Fruit fly (Drosophila melanogaster) whole organism, wandering third instar larva: ENCODE data around the gene lectin-21Ca.

Experiments
- Abd-B ChIP-seq: fragments of >200 bp; optimal IDR thresholded peaks from 2 replicates; lab custom pipeline; 2017; ENCODE audit warnings: missing biosample characterization, missing genetic modification characterization
- CG32264 ChIP-seq: fragments of 200-800 bp; sonication (Bioruptor generic); optimal IDR thresholded peaks from 2 replicates; lab custom pipeline; 2016; ENCODE audit warnings: missing biosample characterization, missing genetic modification characterization
- CG9705 ChIP-seq: fragments of 200-800 bp; sonication (Bioruptor generic); optimal IDR thresholded peaks from 2 replicates; lab custom pipeline; 2018; ENCODE audit warnings: missing biosample characterization, mild to moderate bottlenecking, missing genetic modification characterization
- CrebA ChIP-seq: fragments of 200-800 bp; sonication (Bioruptor generic); optimal IDR thresholded peaks from 2 replicates; lab custom pipeline; 2016; ENCODE audit warnings: missing biosample characterization, mild to moderate bottlenecking, missing genetic modification characterization, borderline replicate concordance
- Dfd ChIP-seq: fragments of >200 bp; optimal IDR thresholded peaks from 2 replicates; lab custom pipeline; 2017; ENCODE audit warnings: missing biosample characterization, missing genetic modification characterization
- Dif ChIP-seq: fragments of 200-275, 200-300 bp; sonication (Bioruptor generic); optimal IDR thresholded peaks from 2 replicates; lab custom pipeline; 2018; ENCODE audit warnings: missing biosample characterization, missing genetic modification characterization; ENCODE audit not compliant: partially characterized antibody
- GATAd ChIP-seq: sonication (Bioruptor generic); optimal IDR thresholded peaks from 2 replicates; lab custom pipeline; 2016; ENCODE audit warnings: missing biosample characterization, missing genetic modification characterization
- HLH106 ChIP-seq: fragments of 200-800 bp; optimal IDR thresholded peaks from 3 replicates; lab custom pipeline; 2019; ENCODE audit warnings: missing biosample characterization, mild to moderate bottlenecking, missing genetic modification characterization, moderate library complexity
- Hnf4 ChIP-seq: fragments of 200-800 bp; sonication (Bioruptor generic); optimal IDR thresholded peaks from 2 replicates; lab custom pipeline; 2016; ENCODE audit warnings: missing biosample characterization, mild to moderate bottlenecking, missing genetic modification characterization
- Hr78 ChIP-seq: fragments of >200 bp; optimal IDR thresholded peaks from 2 replicates; lab custom pipeline; 2017; ENCODE audit warnings: missing biosample characterization, missing genetic modification characterization
- Hr83 ChIP-seq: fragments of 200-300 bp; sonication (Bioruptor generic); optimal IDR thresholded peaks from 2 replicates; lab custom pipeline; 2016; ENCODE audit warnings: missing biosample characterization, mild to moderate bottlenecking, missing genetic modification characterization, moderate library complexity; ENCODE audit not compliant: poor library complexity, severe bottlenecking
- Jra ChIP-seq: sonication (Bioruptor generic); optimal IDR thresholded peaks from 2 replicates; lab custom pipeline; 2016; ENCODE audit warnings: missing biosample characterization, missing genetic modification characterization
- Mio ChIP-seq: sonication (Bioruptor generic); optimal IDR thresholded peaks from 2 replicates; lab custom pipeline; 2016; ENCODE audit warnings: missing biosample characterization, missing genetic modification characterization
- Myc ChIP-seq: fragments of >200 bp; optimal IDR thresholded peaks from 2 replicates; lab custom pipeline; 2017
- N ChIP-seq: fragments of >200 bp; optimal IDR thresholded peaks from 2 replicates; lab custom pipeline; 2018; ENCODE audit warnings: missing biosample characterization, missing external identifiers, missing genetic modification characterization
- OdsH ChIP-seq: fragments of 200-800 bp; sonication (Bioruptor generic); optimal IDR thresholded peaks from 2 replicates; lab custom pipeline; 2016; ENCODE audit warnings: missing biosample characterization, mild to moderate bottlenecking, missing genetic modification characterization
- Rel ChIP-seq, 2 experiments: fragments of 200-800 bp; sonication (Bioruptor generic) in 1 of 2; optimal IDR thresholded peaks; 2 replicates in 1 of 2; 3 replicates in 1 of 2; lab custom pipeline; 2016 to 2019; ENCODE audit warnings: mild to moderate bottlenecking in 2 of 2, missing biosample characterization in 2 of 2, missing genetic modification characterization in 2 of 2, moderate library complexity in 1 of 2
- Sp1 ChIP-seq: fragments of 200-800 bp; sonication (Bioruptor generic); optimal IDR thresholded peaks from 3 replicates; lab custom pipeline; 2019; ENCODE audit warnings: missing biosample characterization, mild to moderate bottlenecking, missing genetic modification characterization, moderate library complexity
- Vsx2 ChIP-seq: fragments of 200-300, 225-300 bp; sonication (Bioruptor generic); optimal IDR thresholded peaks from 2 replicates; lab custom pipeline; 2018; ENCODE audit warnings: missing biosample characterization, missing genetic modification characterization; ENCODE audit not compliant: partially characterized antibody
- br ChIP-seq: fragments of 200-800 bp; sonication (Bioruptor generic); optimal IDR thresholded peaks from 2 replicates; lab custom pipeline; 2016; ENCODE audit warnings: missing biosample characterization, missing genetic modification characterization
- brk ChIP-seq: fragments of 200-800 bp; sonication (Bioruptor generic); optimal IDR thresholded peaks from 2 replicates; lab custom pipeline; 2016; ENCODE audit warnings: missing biosample characterization, mild to moderate bottlenecking, missing genetic modification characterization
- dl ChIP-seq, 2 experiments: fragments of 175-275, 200-275 bp in 1 of 2; fragments of 200-275 bp in 1 of 2; sonication (Bioruptor generic); optimal IDR thresholded peaks; lab custom pipeline; 2018; ENCODE audit warnings: mild to moderate bottlenecking in 2 of 2, missing biosample characterization in 2 of 2, missing genetic modification characterization in 2 of 2, moderate library complexity in 2 of 2; ENCODE audit not compliant: partially characterized antibody in 2 of 2, insufficient read depth in 1 of 2
- dmrt93B ChIP-seq: fragments of 200-800 bp; sonication (Bioruptor generic); optimal IDR thresholded peaks from 2 replicates; lab custom pipeline; 2018; ENCODE audit warnings: missing biosample characterization, mild to moderate bottlenecking, missing genetic modification characterization
- dsf ChIP-seq: sonication (Bioruptor generic); optimal IDR thresholded peaks from 2 replicates; lab custom pipeline; 2016; ENCODE audit warnings: missing biosample characterization, missing genetic modification characterization, borderline replicate concordance
- ey ChIP-seq: fragments of 200-800 bp; sonication (Bioruptor generic); optimal IDR thresholded peaks from 2 replicates; lab custom pipeline; 2016; ENCODE audit warnings: missing biosample characterization, missing genetic modification characterization
- foxo ChIP-seq, 2 experiments: fragments of 200-800 bp; sonication (Bioruptor generic); optimal IDR thresholded peaks; 2 replicates in 1 of 2; 3 replicates in 1 of 2; lab custom pipeline; 2016 to 2017; ENCODE audit warnings: missing biosample characterization in 2 of 2, missing genetic modification characterization in 2 of 2
- fru ChIP-seq: fragments of 200-800 bp; sonication (Bioruptor generic); optimal IDR thresholded peaks from 3 replicates; lab custom pipeline; 2016; ENCODE audit warnings: missing biosample characterization, mild to moderate bottlenecking, missing genetic modification characterization
- h ChIP-seq: fragments of 200-800 bp; sonication (Bioruptor generic); optimal IDR thresholded peaks from 3 replicates; lab custom pipeline; 2016; ENCODE audit warnings: missing biosample characterization, mild to moderate bottlenecking, missing genetic modification characterization
- jim ChIP-seq: fragments of 175-275, 200-325 bp; sonication (Bioruptor generic); optimal IDR thresholded peaks from 2 replicates; lab custom pipeline; 2016; ENCODE audit warnings: missing biosample characterization, mild to moderate bottlenecking, missing genetic modification characterization
- lola ChIP-seq: fragments of >200 bp; optimal IDR thresholded peaks from 2 replicates; lab custom pipeline; 2017; ENCODE audit warnings: missing biosample characterization, missing genetic modification characterization
- pan ChIP-seq: fragments of >200 bp; optimal IDR thresholded peaks from 2 replicates; lab custom pipeline; 2017
- psq ChIP-seq: fragments of 200-800 bp; sonication (Bioruptor generic); optimal IDR thresholded peaks from 3 replicates; lab custom pipeline; 2017; ENCODE audit warnings: missing biosample characterization, mild to moderate bottlenecking, missing genetic modification characterization, moderate library complexity
- rgr ChIP-seq: fragments of 200-800 bp; sonication (Bioruptor generic); optimal IDR thresholded peaks from 3 replicates; lab custom pipeline; 2016; ENCODE audit warnings: missing biosample characterization, mild to moderate bottlenecking, missing genetic modification characterization
- sage ChIP-seq: fragments of 200-800 bp; sonication (Bioruptor generic); optimal IDR thresholded peaks from 2 replicates; lab custom pipeline; 2016; ENCODE audit warnings: missing biosample characterization, mild to moderate bottlenecking, missing genetic modification characterization
- sv ChIP-seq: fragments of 200-800 bp; sonication (Bioruptor generic); optimal IDR thresholded peaks from 3 replicates; lab custom pipeline; 2016; ENCODE audit warnings: missing biosample characterization, missing genetic modification characterization
- tai ChIP-seq: sonication (Bioruptor generic); optimal IDR thresholded peaks from 2 replicates; lab custom pipeline; 2016; ENCODE audit warnings: missing biosample characterization, missing genetic modification characterization
- usp ChIP-seq: fragments of >200 bp; optimal IDR thresholded peaks from 2 replicates; lab custom pipeline; 2017; ENCODE audit warnings: missing biosample characterization, missing genetic modification characterization
- woc ChIP-seq: sonication (Bioruptor generic); optimal IDR thresholded peaks from 2 replicates; lab custom pipeline; 2016; ENCODE audit warnings: missing biosample characterization, mild to moderate bottlenecking, missing genetic modification characterization

The lectin-21Ca gene

dm6 chr2L:633192-633591 is 8.8 kb downstream of the lectin-21Ca start:
- no peak for TF ChIP-seq CrebA (GFP tag; lab: Kevin White, UChicago)
- no peak for TF ChIP-seq OdsH (GFP tag; lab: Kevin White, UChicago)
- TF ChIP-seq lola (GFP tag; lab: Kevin White, UChicago) = no peak
- no peak for TF ChIP-seq tai (GFP tag; lab: Kevin White, UChicago)
- no peak for TF ChIP-seq GATAd (GFP tag; lab: Kevin White, UChicago)
- peak; percentile 21 for TF ChIP-seq rgr (GFP tag; lab: Kevin White, UChicago)
- no peak for TF ChIP-seq jim (GFP tag; lab: Kevin White, UChicago)
- no peak for TF ChIP-seq Dfd
- TF ChIP-seq Hr78 (GFP tag; lab: Kevin White, UChicago) = no peak
- no peak for TF ChIP-seq dmrt93B
- no peak for TF ChIP-seq Rel (GFP tag; optimal IDR thresholded peaks at IDR 0.05; lab: Kevin White, UChicago)
- no peak for TF ChIP-seq Rel (tag; optimal IDR thresholded peaks at IDR 0.05; lab: Kevin White, UChicago)
- TF ChIP-seq Dif (GFP tag; lab: Kevin White, UChicago) = no peak
- no peak for TF ChIP-seq h (GFP tag; lab: Kevin White, UChicago)
- TF ChIP-seq usp (GFP tag; lab: Kevin White, UChicago) = no peak
- no peak for TF ChIP-seq Mio (GFP tag; lab: Kevin White, UChicago)
- no peak for TF ChIP-seq woc (GFP tag; lab: Kevin White, UChicago)
- no peak for TF ChIP-seq brk (GFP tag; lab: Kevin White, UChicago)
- peak; percentile 5 for TF ChIP-seq fru (GFP tag; lab: Kevin White, UChicago)
- TF ChIP-seq ey (GFP tag; lab: Kevin White, UChicago) = peak; percentile 5
- TF ChIP-seq Jra (GFP tag; lab: Kevin White, UChicago) = no peak
- TF ChIP-seq pan (lab: Kevin White, UChicago) = no peak
- TF ChIP-seq Hnf4 (GFP tag; lab: Kevin White, UChicago) = no peak
- no peak for TF ChIP-seq sv (GFP tag; lab: Kevin White, UChicago)
- TF ChIP-seq foxo (GFP tag; optimal IDR thresholded peaks at IDR 0.05; lab: Kevin White, UChicago) = peak in 1 of 2 experiments; percentile 33
- TF ChIP-seq N (GFP tag; lab: Kevin White, UChicago) = no peak
- TF ChIP-seq CG32264 (GFP tag; lab: Kevin White, UChicago) = no peak
- peak; percentile 18 for TF ChIP-seq HLH106
- TF ChIP-seq Myc = no peak
- no peak for TF ChIP-seq CG9705 (GFP tag; lab: Kevin White, UChicago)
- peak; percentile 21 for TF ChIP-seq Sp1
- TF ChIP-seq dl (GFP tag; optimal IDR thresholded peaks at IDR 0.05; lab: Kevin White, UChicago; ENCODE audit: insufficient read depth in 1 of 2, partially characterized antibody in 2 of 2) = no peak
- TF ChIP-seq dsf (GFP tag; lab: Kevin White, UChicago) = no peak
- no peak for TF ChIP-seq Abd-B (GFP tag; lab: Kevin White, UChicago)
- TF ChIP-seq Hr83 (GFP tag; lab: Kevin White, UChicago) = no peak
- no peak for TF ChIP-seq Vsx2 (GFP tag; lab: Kevin White, UChicago)
- TF ChIP-seq br = peak; percentile 48
- no peak for TF ChIP-seq psq (GFP tag; lab: Kevin White, UChicago)
- TF ChIP-seq sage (GFP tag; lab: Kevin White, UChicago) = no peak

dm6 chr2L:634208-634614 is 9.8 kb downstream of the lectin-21Ca start:
- peak; percentile 60 for TF ChIP-seq rgr (GFP tag; lab: Kevin White, UChicago)
- TF ChIP-seq Sp1 = peak; percentile 67
- TF ChIP-seq OdsH (GFP tag; lab: Kevin White, UChicago) = peak; percentile 77
- no peak for TF ChIP-seq GATAd (GFP tag; lab: Kevin White, UChicago)
- TF ChIP-seq brk (GFP tag; lab: Kevin White, UChicago) = peak; percentile 12
- TF ChIP-seq Hr83 (GFP tag; lab: Kevin White, UChicago) = no peak
- TF ChIP-seq HLH106 = peak; percentile 41
- TF ChIP-seq Dif (GFP tag; lab: Kevin White, UChicago) = no peak
- no peak for TF ChIP-seq CrebA (GFP tag; lab: Kevin White, UChicago)
- TF ChIP-seq dmrt93B = no peak
- TF ChIP-seq br = peak; percentile 73
- peak; percentile 60 for TF ChIP-seq ey (GFP tag; lab: Kevin White, UChicago)
- peak; percentile 19 for TF ChIP-seq CG32264 (GFP tag; lab: Kevin White, UChicago)
- peak; percentile 38 for TF ChIP-seq psq (GFP tag; lab: Kevin White, UChicago)
- TF ChIP-seq Rel (GFP tag; optimal IDR thresholded peaks at IDR 0.05; lab: Kevin White, UChicago) = no peak
- TF ChIP-seq Rel (tag; optimal IDR thresholded peaks at IDR 0.05; lab: Kevin White, UChicago) = no peak
- peak; percentile 66 for TF ChIP-seq Hnf4 (GFP tag; lab: Kevin White, UChicago)
- peak; percentile 46 for TF ChIP-seq tai (GFP tag; lab: Kevin White, UChicago)
- no peak for TF ChIP-seq Hr78 (GFP tag; lab: Kevin White, UChicago)
- peak in 1 of 2 experiments; percentile 68 for TF ChIP-seq foxo (GFP tag; optimal IDR thresholded peaks at IDR 0.05; lab: Kevin White, UChicago)
- TF ChIP-seq Vsx2 (GFP tag; lab: Kevin White, UChicago) = no peak
- TF ChIP-seq woc (GFP tag; lab: Kevin White, UChicago) = peak; percentile 74
- no peak for TF ChIP-seq usp (GFP tag; lab: Kevin White, UChicago)
- TF ChIP-seq fru (GFP tag; lab: Kevin White, UChicago) = peak; percentile 59
- TF ChIP-seq jim (GFP tag; lab: Kevin White, UChicago) = no peak
- TF ChIP-seq lola (GFP tag; lab: Kevin White, UChicago) = no peak
- no peak for TF ChIP-seq Myc
- TF ChIP-seq CG9705 (GFP tag; lab: Kevin White, UChicago) = no peak
- peak; percentile 50 for TF ChIP-seq Jra (GFP tag; lab: Kevin White, UChicago)
- TF ChIP-seq sv (GFP tag; lab: Kevin White, UChicago) = no peak
- TF ChIP-seq h (GFP tag; lab: Kevin White, UChicago) = peak; percentile 76
- no peak for TF ChIP-seq dl (GFP tag; optimal IDR thresholded peaks at IDR 0.05; lab: Kevin White, UChicago; ENCODE audit: insufficient read depth in 1 of 2, partially characterized antibody in 2 of 2)
- TF ChIP-seq Mio (GFP tag; lab: Kevin White, UChicago) = no peak
- no peak for TF ChIP-seq Dfd
- TF ChIP-seq Abd-B (GFP tag; lab: Kevin White, UChicago) = no peak
- no peak for TF ChIP-seq dsf (GFP tag; lab: Kevin White, UChicago)
- peak; percentile 22 for TF ChIP-seq sage (GFP tag; lab: Kevin White, UChicago)
- no peak for TF ChIP-seq N (GFP tag; lab: Kevin White, UChicago)
- no peak for TF ChIP-seq pan (lab: Kevin White, UChicago)
